Fruit fly (Drosophila melanogaster) whole organism, embryonic: ENCODE measurements around the gene CG11695.
A peak's percentile ranks its signal among the peaks of the same experiment; 100 is the strongest.

ENCODE experiments used
- Atf3 ChIP-seq: fragments of 200-800 bp; sonication (Bioruptor generic); optimal IDR thresholded peaks from 3 replicates; lab custom pipeline; 2016; ENCODE audit warnings: missing biosample characterization, missing genetic modification characterization
- Awh ChIP-seq: fragments of 200-800 bp; sonication (Bioruptor generic); IDR thresholded peaks from 2 replicates; pipeline ENCODE4, ENCODE4 v1.3.6; 2022; ENCODE audit warnings: missing biosample characterization, missing genetic modification characterization
- CG10654 ChIP-seq: fragments of 200-800 bp; sonication (Bioruptor generic); optimal IDR thresholded peaks from 2 replicates; lab custom pipeline; 2016; ENCODE audit warnings: missing biosample characterization, missing genetic modification characterization
- CG10979 ChIP-seq: fragments of 200-800 bp; sonication (Bioruptor generic); optimal IDR thresholded peaks from 2 replicates; lab custom pipeline; 2018; ENCODE audit warnings: missing biosample characterization, mild to moderate bottlenecking, missing genetic modification characterization, moderate library complexity
- CG11085 ChIP-seq: fragments of 200-800 bp; sonication (Bioruptor generic); IDR thresholded peaks from 2 replicates; pipeline ENCODE4 v1.3.6; 2022; ENCODE audit warnings: missing biosample characterization, missing genetic modification characterization
- CG11093 ChIP-seq: fragments of 200-800 bp; sonication (Bioruptor generic); IDR thresholded peaks from 3 replicates; pipeline ENCODE4 v1.3.6; 2022; ENCODE audit warnings: missing biosample characterization, missing genetic modification characterization
- CG11504 ChIP-seq: fragments of 200-800 bp; sonication (Bioruptor generic); optimal IDR thresholded peaks from 3 replicates; lab custom pipeline; 2019; ENCODE audit warnings: missing biosample characterization, mild to moderate bottlenecking, missing genetic modification characterization, moderate library complexity
- CG12744 ChIP-seq: fragments of 200-800 bp; sonication (Bioruptor generic); optimal IDR thresholded peaks from 2 replicates; lab custom pipeline; 2016; ENCODE audit warnings: missing biosample characterization, missing genetic modification characterization
- CG14014 ChIP-seq: fragments of 200-800 bp; sonication (Bioruptor generic); IDR thresholded peaks from 2 replicates; pipeline ENCODE4 v1.3.6; 2022; ENCODE audit warnings: missing biosample characterization, missing genetic modification characterization
- CG14710 ChIP-seq: fragments of 200-800 bp; sonication (Bioruptor generic); optimal IDR thresholded peaks from 3 replicates; lab custom pipeline; 2019; ENCODE audit warnings: missing biosample characterization, mild to moderate bottlenecking, missing genetic modification characterization, moderate library complexity
- CG15514 ChIP-seq: fragments of 200-800 bp; sonication (Bioruptor generic); optimal IDR thresholded peaks from 3 replicates; lab custom pipeline; 2017; ENCODE audit warnings: missing biosample characterization, missing genetic modification characterization, mild to moderate bottlenecking, moderate library complexity, missing genetic modification reagents
- CG16813 ChIP-seq: fragments of 200-800 bp; sonication (Bioruptor generic); IDR thresholded peaks from 3 replicates; pipeline ENCODE4 v1.3.6; 2022; ENCODE audit warnings: missing biosample characterization, missing genetic modification characterization; ENCODE audit not compliant: partially characterized antibody
- CG16863 ChIP-seq: fragments of 200-800 bp; sonication (Bioruptor generic); optimal IDR thresholded peaks from 3 replicates; lab custom pipeline; 2016; ENCODE audit warnings: missing biosample characterization, missing genetic modification characterization
- CG17829 ChIP-seq: fragments of 200-800 bp; optimal IDR thresholded peaks from 2 replicates; lab custom pipeline; 2019; ENCODE audit warnings: missing biosample characterization, mild to moderate bottlenecking, missing genetic modification characterization, moderate library complexity
- CG17912 ChIP-seq: fragments of 200-800 bp; sonication (Bioruptor generic); optimal IDR thresholded peaks from 2 replicates; lab custom pipeline; 2018; ENCODE audit warnings: missing biosample characterization, mild to moderate bottlenecking, missing genetic modification characterization
- CG3065 ChIP-seq: fragments of 200-800 bp; sonication (Bioruptor generic); optimal IDR thresholded peaks from 2 replicates; lab custom pipeline; 2016; ENCODE audit warnings: missing biosample characterization, missing genetic modification characterization
- CG34376 ChIP-seq: fragments of 200-800 bp; sonication (Bioruptor generic); optimal IDR thresholded peaks from 2 replicates; lab custom pipeline; 2018; ENCODE audit warnings: missing biosample characterization, mild to moderate bottlenecking, missing genetic modification characterization
- CG4404 ChIP-seq: fragments of 200-800 bp; sonication (Bioruptor generic); IDR thresholded peaks from 2 replicates; pipeline ENCODE4 v1.3.6; 2022; ENCODE audit warnings: missing biosample characterization, missing genetic modification characterization
- CG4820 ChIP-seq: fragments of 200-800 bp; sonication (Bioruptor generic); optimal IDR thresholded peaks from 3 replicates; lab custom pipeline; 2016; ENCODE audit warnings: missing biosample characterization, missing genetic modification characterization
- CG5180 ChIP-seq: fragments of 200-800 bp; sonication (Bioruptor generic); optimal IDR thresholded peaks from 3 replicates; lab custom pipeline; 2017; ENCODE audit warnings: missing biosample characterization, missing genetic modification characterization, mild to moderate bottlenecking, moderate library complexity, missing genetic modification reagents
- CG6791 ChIP-seq: fragments of 200-800 bp; sonication (Bioruptor generic); IDR thresholded peaks from 3 replicates; pipeline ENCODE4 v1.3.6; 2022; ENCODE audit warnings: missing biosample characterization, missing genetic modification characterization; ENCODE audit not compliant: partially characterized antibody
- CkIIα-i1 ChIP-seq: fragments of 200-800 bp; sonication (Bioruptor generic); IDR thresholded peaks from 2 replicates; pipeline ENCODE4 v1.3.6; 2022; ENCODE audit warnings: missing biosample characterization, missing genetic modification characterization
- Ets65A ChIP-seq: fragments of 200-800 bp; sonication (Bioruptor generic); peaks from one replicate; lab custom pipeline; 2016; ENCODE audit warnings: missing biosample characterization, missing genetic modification characterization
- Ets97D ChIP-seq: fragments of 200-800 bp; sonication (Bioruptor generic); optimal IDR thresholded peaks from 3 replicates; lab custom pipeline; 2016; ENCODE audit warnings: missing biosample characterization, missing genetic modification characterization
- HHEX ChIP-seq: fragments of 200-800 bp; sonication (Bioruptor generic); optimal IDR thresholded peaks from 3 replicates; lab custom pipeline; 2017; ENCODE audit warnings: missing biosample characterization, mild to moderate bottlenecking, missing genetic modification characterization, missing genetic modification reagents
- Oaz ChIP-seq: fragments of 200-800 bp; sonication (Bioruptor generic); IDR thresholded peaks from 2 replicates; pipeline ENCODE4 v1.3.6; 2022; ENCODE audit warnings: missing biosample characterization, missing genetic modification characterization
- al ChIP-seq: fragments of 200-800 bp; sonication (Bioruptor generic); IDR thresholded peaks from 2 replicates; pipeline ENCODE4 v1.3.6; 2022; ENCODE audit warnings: missing biosample characterization, missing genetic modification characterization
- ap ChIP-seq: fragments of 200-800 bp; sonication (Bioruptor generic); IDR thresholded peaks from 2 replicates; pipeline ENCODE4 v1.3.6; 2022; ENCODE audit warnings: missing biosample characterization, missing genetic modification characterization
- ase ChIP-seq: fragments of 200-800 bp; sonication (Bioruptor generic); IDR thresholded peaks from 3 replicates; pipeline ENCODE4 v1.3.6; 2022; ENCODE audit warnings: missing biosample characterization, missing genetic modification characterization
- ato ChIP-seq: fragments of 200-800 bp; sonication (Bioruptor generic); IDR thresholded peaks from 2 replicates; pipeline ENCODE4 v1.3.6; 2022; ENCODE audit warnings: missing biosample characterization, missing genetic modification characterization; ENCODE audit not compliant: partially characterized antibody
- dmrt99B ChIP-seq: fragments of 200-800 bp; sonication (Bioruptor generic); optimal IDR thresholded peaks from 2 replicates; lab custom pipeline; 2018; ENCODE audit warnings: missing biosample characterization, mild to moderate bottlenecking, missing genetic modification characterization, moderate library complexity
- ems ChIP-seq: fragments of 200-800 bp; sonication (Bioruptor generic); optimal IDR thresholded peaks from 3 replicates; lab custom pipeline; 2016; ENCODE audit warnings: missing biosample characterization, missing genetic modification characterization
- fru ChIP-seq: fragments of >200 bp; optimal IDR thresholded peaks from 2 replicates; lab custom pipeline; 2017
- gt ChIP-seq: fragments of 200-800 bp; sonication (Bioruptor generic); IDR thresholded peaks from 2 replicates; pipeline ENCODE4 v1.3.6; 2022; ENCODE audit warnings: missing biosample characterization, missing genetic modification characterization
- hth ChIP-seq: fragments of >200 bp; optimal IDR thresholded peaks from 2 replicates; lab custom pipeline; 2017; ENCODE audit warnings: inconsistent platforms
- knrl ChIP-seq: fragments of 200-800 bp; sonication (Bioruptor generic); IDR thresholded peaks from 3 replicates; pipeline ENCODE4 v1.3.6; 2022; ENCODE audit warnings: missing biosample characterization, missing genetic modification characterization; ENCODE audit not compliant: partially characterized antibody
- lbe ChIP-seq: fragments of 200-800 bp; sonication (Bioruptor generic); optimal IDR thresholded peaks from 2 replicates; lab custom pipeline; 2016; ENCODE audit warnings: missing biosample characterization, mild to moderate bottlenecking, missing genetic modification characterization
- mld ChIP-seq: fragments of 200-800 bp; sonication (Bioruptor generic); IDR thresholded peaks from 3 replicates; pipeline ENCODE4 v1.3.6; 2022; ENCODE audit warnings: missing biosample characterization, missing genetic modification characterization; ENCODE audit not compliant: partially characterized antibody
- nom ChIP-seq: fragments of 200-800 bp; sonication (Bioruptor generic); optimal IDR thresholded peaks from 2 replicates; lab custom pipeline; 2017; ENCODE audit warnings: missing biosample characterization, missing genetic modification characterization, mild to moderate bottlenecking, moderate library complexity, missing genetic modification reagents
- org-1 ChIP-seq: fragments of 200-800 bp; sonication (Bioruptor generic); optimal IDR thresholded peaks from 2 replicates; lab custom pipeline; 2017; ENCODE audit warnings: missing biosample characterization, missing genetic modification characterization
- peb ChIP-seq: fragments of 200-800 bp; sonication (Bioruptor generic); IDR thresholded peaks from 2 replicates; pipeline ENCODE4 v1.3.6; 2022; ENCODE audit warnings: missing biosample characterization, missing genetic modification characterization
- pnt ChIP-seq: fragments of 200-800 bp; sonication (Bioruptor generic); optimal IDR thresholded peaks from 3 replicates; lab custom pipeline; 2016; ENCODE audit warnings: missing biosample characterization, missing genetic modification characterization
- run ChIP-seq: fragments of 200-800 bp; sonication (Bioruptor generic); optimal IDR thresholded peaks from 3 replicates; lab custom pipeline; 2018; ENCODE audit warnings: missing biosample characterization, mild to moderate bottlenecking, missing genetic modification characterization
- scrt ChIP-seq: fragments of 200-800 bp; sonication (Bioruptor generic); optimal IDR thresholded peaks from 2 replicates; lab custom pipeline; 2018; ENCODE audit warnings: missing biosample characterization, mild to moderate bottlenecking, missing genetic modification characterization, moderate library complexity
- slou ChIP-seq: fragments of 200-800 bp; sonication (Bioruptor generic); optimal IDR thresholded peaks from 3 replicates; lab custom pipeline; 2016; ENCODE audit warnings: missing biosample characterization, missing genetic modification characterization
- sna ChIP-seq: fragments of 200-800 bp; sonication (Bioruptor generic); IDR thresholded peaks from 2 replicates; pipeline ENCODE4 v1.3.6; 2022; ENCODE audit warnings: missing biosample characterization, missing genetic modification characterization; ENCODE audit not compliant: partially characterized antibody
- stc ChIP-seq: fragments of 200-800 bp; sonication (Bioruptor generic); IDR thresholded peaks from 2 replicates; pipeline ENCODE4 v1.3.6; 2022; ENCODE audit warnings: missing biosample characterization, missing genetic modification characterization
- zf30C ChIP-seq: fragments of 200-800 bp; sonication (Bioruptor generic); optimal IDR thresholded peaks from 3 replicates; lab custom pipeline; 2018; ENCODE audit warnings: missing biosample characterization, mild to moderate bottlenecking, missing genetic modification characterization

CG11695 gene

dm6 chrX:11559728-11560724 is 16.7 kb upstream of the CG11695 start (continued):
- TF ChIP-seq CG34376 (GFP tag; lab: Kevin White, UChicago) (peak; percentile 74), knrl (no peak), fru (lab: Kevin White, UChicago) (no peak), CG10654 (peak; percentile 66), ase (GFP tag; lab: Robert Waterston, UW) (no peak), Awh (GFP tag; lab: Robert Waterston, UW) (peak; percentile 56; the same call in 1 of the 2 replicates), CG15514 (peak; percentile 76), pnt (GFP tag; lab: Kevin White, UChicago) (peak; percentile 15), CG17829 (tag; lab: Kevin White, UChicago) (peak; percentile 87), peb (GFP tag; lab: Robert Waterston, UW) (no peak), ap (GFP tag; lab: Robert Waterston, UW) (0 out of 2 replicates have a peak, but pooled peaks have one; percentile 24), Atf3 (GFP tag; lab: Kevin White, UChicago) (no peak), CG6791 (GFP tag; lab: Robert Waterston, UW) (no peak), CG3065 (peak; percentile 37), Ets97D (no peak), scrt (GFP tag; lab: Kevin White, UChicago) (peak; percentile 72), HHEX (GFP tag; lab: Kevin White, UChicago) (peak; percentile 85), CG4404 (GFP tag; lab: Robert Waterston, UW) (0 out of 2 replicates have a peak, but pooled peaks have one; percentile 17), lbe (no peak), al (peak; percentile 67), stc (peak; percentile 46; the same call in 1 of the 2 replicates), ems (peak; percentile 16), CG11085 (GFP tag; lab: Robert Waterston, UW) (peak; percentile 57; the same call in 1 of the 2 replicates), CG12744 (GFP tag; lab: Kevin White, UChicago) (no peak), CG17912 (GFP tag; lab: Kevin White, UChicago) (no peak), sna (GFP tag; lab: Robert Waterston, UW) (no peak), CG5180 (GFP tag; lab: Kevin White, UChicago) (peak; percentile 78), CG16813 (GFP tag; lab: Robert Waterston, UW) (no peak), gt (GFP tag; lab: Robert Waterston, UW) (0 out of 2 replicates have a peak, but pooled peaks have one; percentile 26), Ets65A (GFP tag; lab: Kevin White, UChicago) (peak; percentile 56), CG14710 (tag; lab: Kevin White, UChicago) (peak; percentile 68), CG10979 (tag; lab: Kevin White, UChicago) (peak; percentile 80), CG16863 (GFP tag; lab: Kevin White, UChicago) (no peak), zf30C (GFP tag; lab: Kevin White, UChicago) (peak; percentile 59), CG11504 (tag; lab: Kevin White, UChicago) (peak; percentile 94), org-1 (peak; percentile 84), dmrt99B (tag; lab: Kevin White, UChicago) (peak; percentile 94), CG4820 (GFP tag; lab: Kevin White, UChicago) (peak; percentile 74), CG11093 (GFP tag; lab: Robert Waterston, UW) (peak; percentile 45; the same call in 1 of the 3 replicates), hth (no peak), ato (GFP tag; lab: Robert Waterston, UW) (no peak), mld (no peak), slou (GFP tag; lab: Kevin White, UChicago) (peak; percentile 71), nom (peak; percentile 76), CkIIα-i1 (GFP tag; lab: Robert Waterston, UW) (no peak), run (peak; percentile 81), Oaz (GFP tag; lab: Robert Waterston, UW) (peak; percentile 42; the same call in 1 of the 2 replicates), CG14014 (peak; percentile 57; the same call in 1 of the 2 replicates)
